Fruit fly (Drosophila melanogaster) Kc167 (cell line): Measurements from ENCODE around the gene Lgr4.

Source experiments
- Myc ChIP-seq: fragments of >200 bp; optimal IDR thresholded peaks from 2 replicates; lab custom pipeline; 2017; ENCODE audit warnings: missing external identifiers
- h ChIP-seq: fragments of >200 bp; optimal IDR thresholded peaks from 3 replicates; lab custom pipeline; 2018; ENCODE audit warnings: missing external identifiers
- insv ChIP-seq: fragments of >200 bp; optimal IDR thresholded peaks from 3 replicates; lab custom pipeline; 2018; ENCODE audit warnings: missing external identifiers
- ttk ChIP-seq: sonication (Bioruptor generic); optimal IDR thresholded peaks from 2 replicates; lab custom pipeline; 2017; ENCODE audit warnings: missing external identifiers

DNA sequence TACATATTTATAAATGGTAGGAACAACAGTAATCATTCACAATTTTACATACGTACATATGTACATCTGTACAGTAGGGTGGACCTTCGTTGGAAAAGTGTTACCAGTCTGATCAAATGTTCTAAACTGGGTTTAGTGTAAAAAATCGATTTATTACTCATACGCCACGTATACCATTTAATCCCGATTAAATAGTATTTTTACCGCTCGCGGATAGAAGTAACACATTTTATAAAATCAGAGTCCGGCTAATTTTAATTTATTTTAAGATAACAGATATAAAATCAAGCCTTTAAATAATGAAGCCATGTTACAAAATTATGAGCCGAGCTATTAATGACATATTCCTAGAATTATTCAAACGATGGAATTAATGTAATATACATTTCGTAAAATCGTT is 31.5 kb upstream of the Lgr4 start:
- TF ChIP-seq Myc (lab: Kevin White, UChicago) (no peak), insv (lab: Kevin White, UChicago) (no peak), ttk (lab: Kevin White, UChicago) (no peak), h (lab: Kevin White, UChicago) (no peak)
